Fruit fly (Drosophila melanogaster): Measurements from ENCODE around the gene Spp.

Gene Spp

dm6 chr2L:512028-512427 is 32.4 kb downstream of the Spp start (continued):
- TF ChIP-seq Fer1 (GFP tag; optimal IDR thresholded peaks at IDR 0.05) = no peak
- no peak for TF ChIP-seq CG9876 (GFP tag; optimal IDR thresholded peaks at IDR 0.05)
- no peak for TF ChIP-seq Elba2 (GFP tag; optimal IDR thresholded peaks at IDR 0.05)
- peak; percentile 75 for TF ChIP-seq row (GFP tag; IDR thresholded peaks at IDR 0.05)
- TF ChIP-seq wek (GFP tag; optimal IDR thresholded peaks at IDR 0.05) = no peak
- peak; percentile 52 for TF ChIP-seq wor (GFP tag; IDR thresholded peaks at IDR 0.05)
- TF ChIP-seq CG8478 (optimal IDR thresholded peaks at IDR 0.05) = no peak
- no peak for TF ChIP-seq Mad (GFP tag; optimal IDR thresholded peaks at IDR 0.05)
- TF ChIP-seq CG4854 (GFP tag; optimal IDR thresholded peaks at IDR 0.05) = peak; percentile 12
- TF ChIP-seq cas (GFP tag; IDR thresholded peaks at IDR 0.05) = no peak
- peak; percentile 2 for TF ChIP-seq Abd-B (GFP tag; optimal IDR thresholded peaks at IDR 0.05)
- TF ChIP-seq hbn (GFP tag; IDR thresholded peaks at IDR 0.05; ENCODE audit: partially characterized antibody) = no peak
- TF ChIP-seq CHES-1-like (GFP tag; optimal IDR thresholded peaks at IDR 0.05) = no peak
- TF ChIP-seq Sry-β (GFP tag; optimal IDR thresholded peaks at IDR 0.05) = no peak
- TF ChIP-seq sisA (GFP tag; IDR thresholded peaks at IDR 0.05) = peak; percentile 68
- TF ChIP-seq CG43689 (GFP tag; IDR thresholded peaks at IDR 0.05) = 0 out of 2 replicates have a peak, but pooled peaks have one; percentile 24
- no peak for TF ChIP-seq disco-r (GFP tag; optimal IDR thresholded peaks at IDR 0.05)
- TF ChIP-seq emc (GFP tag; optimal IDR thresholded peaks at IDR 0.05) = no peak
- TF ChIP-seq CG7928 (GFP tag; optimal IDR thresholded peaks at IDR 0.05) = no peak
- peak; percentile 44; the same call in 1 of the 3 replicates for TF ChIP-seq H15 (GFP tag; IDR thresholded peaks at IDR 0.05)
- TF ChIP-seq CG2199 (GFP tag; IDR thresholded peaks at IDR 0.05) = no peak
- TF ChIP-seq gt (GFP tag; IDR thresholded peaks at IDR 0.05) = no peak
- TF ChIP-seq CG42726 (GFP tag; IDR thresholded peaks at IDR 0.05; ENCODE audit: partially characterized antibody) = no peak
- no peak for TF ChIP-seq lov (optimal IDR thresholded peaks at IDR 0.05)
- no peak for TF ChIP-seq lov (GFP tag; IDR thresholded peaks at IDR 0.05)
- no peak for TF ChIP-seq CG6791 (GFP tag; IDR thresholded peaks at IDR 0.05; ENCODE audit: partially characterized antibody)
- TF ChIP-seq unc-4 (GFP tag; IDR thresholded peaks at IDR 0.05; ENCODE audit: partially characterized antibody) = no peak
- TF ChIP-seq trem (tag; optimal IDR thresholded peaks at IDR 0.05) = peak; percentile 22
- TF ChIP-seq CTCF (GFP tag; optimal IDR thresholded peaks at IDR 0.05) = no peak
- peak; percentile 24 for TF ChIP-seq ac (GFP tag; optimal IDR thresholded peaks at IDR 0.05)
- TF ChIP-seq amos (GFP tag; IDR thresholded peaks at IDR 0.05; ENCODE audit: partially characterized antibody) = no peak
- 0 out of 4 replicates have a peak, but pooled peaks have one; percentile 11 for TF ChIP-seq Gug (GFP tag; IDR thresholded peaks at IDR 0.05)
- peak; percentile 84 for TF ChIP-seq vvl (GFP tag; IDR thresholded peaks at IDR 0.05)
- no peak for TF ChIP-seq CG12236 (GFP tag; optimal IDR thresholded peaks at IDR 0.05)
- TF ChIP-seq CG30020 (tag; optimal IDR thresholded peaks at IDR 0.05) = no peak
- TF ChIP-seq ranshi (GFP tag; IDR thresholded peaks at IDR 0.05) = peak; percentile 76
- peak; percentile 4 for TF ChIP-seq fd96Cb (tag; optimal IDR thresholded peaks at IDR 0.05)
- no peak for TF ChIP-seq pfk (GFP tag; optimal IDR thresholded peaks at IDR 0.05)
- no peak for TF ChIP-seq GATAe (GFP tag; conservative IDR thresholded peaks at IDR 0.05)
- no peak for TF ChIP-seq CG10543 (GFP tag; optimal IDR thresholded peaks at IDR 0.05)
- peak; percentile 49; the same call in 1 of the 3 replicates for TF ChIP-seq CG17361 (GFP tag; IDR thresholded peaks at IDR 0.05)
- TF ChIP-seq CG12744 (GFP tag; optimal IDR thresholded peaks at IDR 0.05) = no peak
- TF ChIP-seq lola (GFP tag; optimal IDR thresholded peaks at IDR 0.05) = peak in 1 of 3 experiments; percentile 51
- TF ChIP-seq CG1647 (GFP tag; optimal IDR thresholded peaks at IDR 0.05) = no peak
- no peak for TF ChIP-seq zen (tag; optimal IDR thresholded peaks at IDR 0.05)
- TF ChIP-seq Opbp (GFP tag; IDR thresholded peaks at IDR 0.05; ENCODE audit: partially characterized antibody) = no peak
- TF ChIP-seq ERR (GFP tag; optimal IDR thresholded peaks at IDR 0.05) = no peak
- TF ChIP-seq rib (GFP tag; IDR thresholded peaks at IDR 0.05) = no peak
- TF ChIP-seq zfh1 (GFP tag; IDR thresholded peaks at IDR 0.05) = peak; percentile 77
- no peak for TF ChIP-seq p53 (GFP tag; optimal IDR thresholded peaks at IDR 0.05)
- no peak for TF ChIP-seq Tbp (GFP tag; optimal IDR thresholded peaks at IDR 0.05)
- TF ChIP-seq stwl (tag; optimal IDR thresholded peaks at IDR 0.05) = no peak
- TF ChIP-seq sqz (GFP tag; optimal IDR thresholded peaks at IDR 0.05) = no peak

Measured in whole organism, embryonic.